Fruit fly (Drosophila melanogaster) whole organism, embryonic: ENCODE data around the gene Tcs6.

Experiments used
- Aef1 ChIP-seq: fragments of 200-800 bp; sonication (Bioruptor generic); IDR thresholded peaks from 3 replicates; pipeline ENCODE4 v1.3.6; 2022; ENCODE audit warnings: missing biosample characterization, missing genetic modification characterization
- Awh ChIP-seq: fragments of 200-800 bp; sonication (Bioruptor generic); IDR thresholded peaks from 2 replicates; pipeline ENCODE4, ENCODE4 v1.3.6; 2022; ENCODE audit warnings: missing biosample characterization, missing genetic modification characterization
- B-H1 ChIP-seq: fragments of 200-800 bp; sonication (Bioruptor generic); IDR thresholded peaks from 3 replicates; pipeline ENCODE4 v1.3.6; 2022; ENCODE audit warnings: missing biosample characterization, missing genetic modification characterization
- CG10147 ChIP-seq: fragments of 200-800 bp; sonication (Bioruptor generic); optimal IDR thresholded peaks from 2 replicates; lab custom pipeline; 2019; ENCODE audit warnings: missing biosample characterization, mild to moderate bottlenecking, missing genetic modification characterization, moderate library complexity
- CG10267 ChIP-seq: fragments of 200-800 bp; sonication (Bioruptor generic); optimal IDR thresholded peaks from 2 replicates; lab custom pipeline; 2018; ENCODE audit warnings: missing biosample characterization, mild to moderate bottlenecking, missing genetic modification characterization, moderate library complexity
- CG10959 ChIP-seq: fragments of 200-800 bp; sonication (Bioruptor generic); IDR thresholded peaks from 2 replicates; pipeline ENCODE4 v1.3.6; 2022; ENCODE audit warnings: missing biosample characterization, missing genetic modification characterization
- CG11398 ChIP-seq: fragments of 200-800 bp; sonication (Bioruptor generic); optimal IDR thresholded peaks from 2 replicates; lab custom pipeline; 2016; ENCODE audit warnings: missing biosample characterization, missing genetic modification characterization
- CG12391 ChIP-seq: fragments of 200-800 bp; sonication (Bioruptor generic); optimal IDR thresholded peaks from 3 replicates; lab custom pipeline; 2018; ENCODE audit warnings: missing biosample characterization, mild to moderate bottlenecking, missing genetic modification characterization, moderate library complexity
- CG12659 ChIP-seq: fragments of 200-800 bp; sonication (Bioruptor generic); optimal IDR thresholded peaks from 3 replicates; lab custom pipeline; 2017; ENCODE audit warnings: mild to moderate bottlenecking, missing biosample characterization, missing genetic modification reagents, missing genetic modification characterization
- CG12942 ChIP-seq: fragments of 200-800 bp; sonication (Bioruptor generic); optimal IDR thresholded peaks from 3 replicates; lab custom pipeline; 2016; ENCODE audit warnings: missing biosample characterization, missing genetic modification characterization
- CG16815 ChIP-seq: fragments of 200-800 bp; sonication (Bioruptor generic); optimal IDR thresholded peaks from 3 replicates; lab custom pipeline; 2017; ENCODE audit warnings: missing biosample characterization, mild to moderate bottlenecking, missing genetic modification characterization
- CG17912 ChIP-seq: fragments of 200-800 bp; sonication (Bioruptor generic); optimal IDR thresholded peaks from 2 replicates; lab custom pipeline; 2018; ENCODE audit warnings: missing biosample characterization, mild to moderate bottlenecking, missing genetic modification characterization
- CG18262 ChIP-seq: fragments of 200-800 bp; optimal IDR thresholded peaks from 3 replicates; lab custom pipeline; 2019; ENCODE audit warnings: missing biosample characterization, mild to moderate bottlenecking, missing genetic modification characterization, moderate library complexity
- CG18599 ChIP-seq: fragments of 200-800 bp; sonication (Bioruptor generic); optimal IDR thresholded peaks from 3 replicates; lab custom pipeline; 2017; ENCODE audit warnings: missing biosample characterization, missing genetic modification characterization, mild to moderate bottlenecking, moderate library complexity, missing genetic modification reagents
- CG2875 ChIP-seq: fragments of 200-800 bp; sonication (Bioruptor generic); optimal IDR thresholded peaks from 2 replicates; lab custom pipeline; 2017; ENCODE audit warnings: missing biosample characterization, mild to moderate bottlenecking, missing genetic modification characterization, missing genetic modification reagents
- CG3065 ChIP-seq: fragments of 200-800 bp; sonication (Bioruptor generic); optimal IDR thresholded peaks from 2 replicates; lab custom pipeline; 2016; ENCODE audit warnings: missing biosample characterization, missing genetic modification characterization
- CG33557 ChIP-seq: fragments of 200-800 bp; sonication (Bioruptor generic); optimal IDR thresholded peaks from 2 replicates; lab custom pipeline; 2019; ENCODE audit warnings: missing biosample characterization, mild to moderate bottlenecking, missing genetic modification characterization, moderate library complexity
- CG43689 ChIP-seq: fragments of 200-800 bp; sonication (Bioruptor generic); IDR thresholded peaks from 2 replicates; pipeline ENCODE4 v1.3.6; 2022; ENCODE audit warnings: missing biosample characterization, missing genetic modification characterization
- CG5180 ChIP-seq: fragments of 200-800 bp; sonication (Bioruptor generic); optimal IDR thresholded peaks from 3 replicates; lab custom pipeline; 2017; ENCODE audit warnings: missing biosample characterization, missing genetic modification characterization, mild to moderate bottlenecking, moderate library complexity, missing genetic modification reagents
- CG6254 ChIP-seq: fragments of 200-800 bp; sonication (Bioruptor generic); optimal IDR thresholded peaks from 3 replicates; lab custom pipeline; 2017; ENCODE audit warnings: mild to moderate bottlenecking, missing biosample characterization, missing genetic modification reagents, missing genetic modification characterization
- CG8944 ChIP-seq: fragments of 200-800 bp; sonication (Bioruptor generic); optimal IDR thresholded peaks from 3 replicates; lab custom pipeline; 2016; ENCODE audit warnings: missing biosample characterization, missing genetic modification characterization
- CoRest ChIP-seq: fragments of 200-800 bp; sonication (Bioruptor generic); optimal IDR thresholded peaks from 3 replicates; lab custom pipeline; 2018; ENCODE audit warnings: missing biosample characterization, mild to moderate bottlenecking, missing genetic modification characterization, moderate library complexity
- GATAe ChIP-seq: fragments of 200-800 bp; sonication (Bioruptor generic); conservative IDR thresholded peaks from 2 replicates; pipeline ENCODE4 v1.3.6; 2022; ENCODE audit warnings: missing biosample characterization, missing genetic modification characterization
- HLH4C ChIP-seq: fragments of 200-800 bp; sonication (Bioruptor generic); IDR thresholded peaks from 3 replicates; pipeline ENCODE4 v1.3.6; 2022; ENCODE audit warnings: missing biosample characterization, missing genetic modification characterization; ENCODE audit not compliant: partially characterized antibody
- Med ChIP-seq: fragments of 200-800 bp; sonication (Bioruptor generic); peaks from one replicate; lab custom pipeline; 2016; ENCODE audit warnings: missing biosample characterization, missing genetic modification characterization, mild to moderate bottlenecking, inconsistent platforms, moderate library complexity
- Sox102F ChIP-seq: fragments of 200-800 bp; sonication (Bioruptor generic); optimal IDR thresholded peaks from 2 replicates; lab custom pipeline; 2018; ENCODE audit warnings: missing biosample characterization, mild to moderate bottlenecking, missing genetic modification characterization, moderate library complexity
- Spps ChIP-seq: fragments of 200-800 bp; sonication (Bioruptor generic); optimal IDR thresholded peaks from 2 replicates; lab custom pipeline; 2018; ENCODE audit warnings: missing biosample characterization, mild to moderate bottlenecking, missing genetic modification characterization
- ap ChIP-seq: fragments of 200-800 bp; sonication (Bioruptor generic); IDR thresholded peaks from 2 replicates; pipeline ENCODE4 v1.3.6; 2022; ENCODE audit warnings: missing biosample characterization, missing genetic modification characterization
- chn ChIP-seq: fragments of 200-800 bp; sonication (Bioruptor generic); optimal IDR thresholded peaks from 2 replicates; lab custom pipeline; 2016; ENCODE audit warnings: missing biosample characterization, missing genetic modification characterization
- danr ChIP-seq: fragments of 200-800 bp; sonication (Bioruptor generic); IDR thresholded peaks from 2 replicates; pipeline ENCODE4 v1.3.6; 2022; ENCODE audit warnings: missing biosample characterization, missing genetic modification characterization
- dmrt11E ChIP-seq: fragments of 200-800 bp; sonication (Bioruptor generic); optimal IDR thresholded peaks from 3 replicates; lab custom pipeline; 2018; ENCODE audit warnings: missing biosample characterization, mild to moderate bottlenecking, missing genetic modification characterization, moderate library complexity
- fd96Cb ChIP-seq: fragments of 200-800 bp; sonication (Bioruptor generic); optimal IDR thresholded peaks from 2 replicates; lab custom pipeline; 2018; ENCODE audit warnings: missing biosample characterization, mild to moderate bottlenecking, missing genetic modification characterization, moderate library complexity
- gem ChIP-seq: fragments of 200-800 bp; sonication (Bioruptor generic); optimal IDR thresholded peaks from 2 replicates; lab custom pipeline; 2019; ENCODE audit warnings: missing biosample characterization, mild to moderate bottlenecking, missing genetic modification characterization, moderate library complexity
- grau ChIP-seq: fragments of 200-800 bp; optimal IDR thresholded peaks from 3 replicates; lab custom pipeline; 2019; ENCODE audit warnings: missing biosample characterization, mild to moderate bottlenecking, missing genetic modification characterization, moderate library complexity
- kni ChIP-seq: fragments of 200-800 bp; sonication (Bioruptor generic); optimal IDR thresholded peaks from 3 replicates; lab custom pipeline; 2017; ENCODE audit warnings: mild to moderate bottlenecking, missing biosample characterization, missing genetic modification reagents, missing genetic modification characterization
- lab ChIP-seq: fragments of 200-800 bp; sonication (Bioruptor generic); optimal IDR thresholded peaks from 3 replicates; lab custom pipeline; 2017; ENCODE audit warnings: missing biosample characterization, missing genetic modification characterization, mild to moderate bottlenecking, moderate library complexity, missing genetic modification reagents
- lmd ChIP-seq: fragments of 200-800 bp; sonication (Bioruptor generic); IDR thresholded peaks from 2 replicates; pipeline ENCODE4 v1.3.6; 2022; ENCODE audit warnings: missing biosample characterization, missing genetic modification characterization
- lola ChIP-seq, 3 experiments: fragments of >200 bp in 2 of 3; fragments of 200-800 bp in 1 of 3; sonication (Bioruptor generic) in 1 of 3; optimal IDR thresholded peaks; 2 replicates each; lab custom pipeline; 2017 to 2019; ENCODE audit warnings: missing biosample characterization in 3 of 3, missing genetic modification characterization in 3 of 3, mild to moderate bottlenecking in 1 of 3, moderate library complexity in 1 of 3
- odd ChIP-seq: fragments of 200-800 bp; sonication (Bioruptor generic); optimal IDR thresholded peaks from 2 replicates; lab custom pipeline; 2017; ENCODE audit warnings: missing biosample characterization, mild to moderate bottlenecking, missing genetic modification characterization
- onecut ChIP-seq: fragments of 200-800 bp; sonication (Bioruptor generic); IDR thresholded peaks from 2 replicates; pipeline ENCODE4 v1.3.6; 2022; ENCODE audit warnings: missing biosample characterization, missing genetic modification characterization
- org-1 ChIP-seq: fragments of 200-800 bp; sonication (Bioruptor generic); optimal IDR thresholded peaks from 2 replicates; lab custom pipeline; 2017; ENCODE audit warnings: missing biosample characterization, missing genetic modification characterization
- run ChIP-seq: fragments of 200-800 bp; sonication (Bioruptor generic); optimal IDR thresholded peaks from 3 replicates; lab custom pipeline; 2018; ENCODE audit warnings: missing biosample characterization, mild to moderate bottlenecking, missing genetic modification characterization
- tgo ChIP-seq: fragments of 200-800 bp; sonication (Bioruptor generic); IDR thresholded peaks from 3 replicates; pipeline ENCODE4 v1.3.6; 2022; ENCODE audit warnings: missing biosample characterization, missing genetic modification characterization
- tin ChIP-seq: fragments of 200-800 bp; sonication (Bioruptor generic); optimal IDR thresholded peaks from 3 replicates; lab custom pipeline; 2016; ENCODE audit warnings: missing biosample characterization, missing genetic modification characterization
- tna ChIP-seq: fragments of 200-800 bp; sonication (Bioruptor generic); IDR thresholded peaks from 2 replicates; pipeline ENCODE4 v1.3.6; 2022; ENCODE audit warnings: missing biosample characterization, missing genetic modification characterization; ENCODE audit not compliant: partially characterized antibody
- tup ChIP-seq: fragments of 200-800 bp; sonication (Bioruptor generic); optimal IDR thresholded peaks from 2 replicates; lab custom pipeline; 2016; ENCODE audit warnings: missing biosample characterization, mild to moderate bottlenecking, missing genetic modification characterization, moderate library complexity
- wor ChIP-seq: fragments of 200-800 bp; sonication (Bioruptor generic); IDR thresholded peaks from 2 replicates; pipeline ENCODE4 v1.3.6; 2022; ENCODE audit warnings: missing biosample characterization, missing genetic modification characterization
- zfh1 ChIP-seq: fragments of 200-800 bp; sonication (Bioruptor generic); IDR thresholded peaks from 3 replicates; pipeline ENCODE4 v1.3.6; 2022; ENCODE audit warnings: missing biosample characterization, missing genetic modification characterization

Gene Tcs6

DNA sequence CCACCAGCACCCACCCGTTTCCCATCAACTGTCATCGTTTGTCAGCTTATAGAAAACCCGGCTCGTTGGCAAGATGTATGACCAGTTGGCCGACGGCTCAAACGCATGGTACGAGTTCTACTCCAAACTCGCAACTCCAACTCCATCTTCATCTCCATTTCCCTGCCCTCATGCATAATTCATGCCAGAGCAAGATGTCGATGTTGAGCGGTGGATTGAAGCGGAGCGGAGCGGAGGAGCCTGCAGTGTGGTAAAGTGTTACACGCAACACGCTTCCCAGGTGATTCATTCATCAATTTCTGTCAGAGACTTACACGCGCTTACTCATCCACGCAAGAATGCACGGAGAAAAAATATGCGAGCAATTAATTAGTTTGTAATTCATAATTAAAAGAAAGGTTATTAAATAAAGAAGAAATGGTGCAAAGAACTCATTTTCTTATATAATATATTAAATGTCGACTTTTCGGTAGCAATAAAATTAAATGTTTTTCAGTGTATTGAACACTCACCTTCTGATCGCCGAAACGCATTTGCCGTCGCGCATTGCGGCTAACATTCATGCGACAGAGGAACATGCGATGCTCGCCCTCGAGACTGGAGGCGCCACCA, 23.5 kb upstream of the Tcs6 start (continued):
- peak; percentile 11 for TF ChIP-seq CG12942 (GFP tag; lab: Kevin White, UChicago)
- TF ChIP-seq CG6254 (GFP tag; lab: Kevin White, UChicago) = peak; percentile 73
- peak; percentile 52; the same call in 2 of the 3 replicates for TF ChIP-seq tgo
- peak; percentile 33; the same call in 1 of the 2 replicates for TF ChIP-seq lmd (GFP tag; lab: Robert Waterston, UW)
- no peak for TF ChIP-seq CG11398 (GFP tag; lab: Kevin White, UChicago)
- peak; percentile 71; the same call in 1 of the 2 replicates for TF ChIP-seq Awh (GFP tag; lab: Robert Waterston, UW)
- no peak for TF ChIP-seq tup (GFP tag; lab: Kevin White, UChicago)
- TF ChIP-seq CG12659 (GFP tag; lab: Kevin White, UChicago) = no peak
- peak; percentile 78 for TF ChIP-seq gem (tag; lab: Kevin White, UChicago)
- TF ChIP-seq ap (GFP tag; lab: Robert Waterston, UW) = 0 out of 2 replicates have a peak, but pooled peaks have one; percentile 18
- no peak for TF ChIP-seq run (tag; lab: Kevin White, UChicago)
- TF ChIP-seq wor = peak; percentile 41; the same call in 1 of the 2 replicates
- TF ChIP-seq tna = no peak
- peak; percentile 62 for TF ChIP-seq Spps
- TF ChIP-seq B-H1 = peak; percentile 47; the same call in 1 of the 3 replicates
- no peak for TF ChIP-seq Aef1
- TF ChIP-seq CG33557 (GFP tag; lab: Kevin White, UChicago) = peak; percentile 23
- TF ChIP-seq CG10267 (tag; lab: Kevin White, UChicago) = peak; percentile 65
- TF ChIP-seq Sox102F = peak; percentile 73
- TF ChIP-seq CG12391 = peak; percentile 70
- peak; percentile 3 for TF ChIP-seq odd
- TF ChIP-seq CG18262 (tag; lab: Kevin White, UChicago) = peak; percentile 78
- no peak for TF ChIP-seq CG17912 (GFP tag; lab: Kevin White, UChicago)
- TF ChIP-seq chn (GFP tag; lab: Kevin White, UChicago) = peak; percentile 0
- TF ChIP-seq GATAe = no peak
- peak; percentile 24 for TF ChIP-seq CG18599
- peak; percentile 27 for TF ChIP-seq kni (GFP tag; lab: Kevin White, UChicago)
- TF ChIP-seq CoRest (tag; lab: Kevin White, UChicago) = peak; percentile 41
- TF ChIP-seq dmrt11E = peak; percentile 77
- peak; percentile 48 for TF ChIP-seq grau
- peak; percentile 42; the same call in 1 of the 2 replicates for TF ChIP-seq onecut (GFP tag; lab: Robert Waterston, UW)
- peak; percentile 51 for TF ChIP-seq lab (GFP tag; lab: Kevin White, UChicago)
- peak; percentile 45 for TF ChIP-seq tin (GFP tag; lab: Kevin White, UChicago)
- TF ChIP-seq danr (GFP tag; lab: Robert Waterston, UW) = 0 out of 2 replicates have a peak, but pooled peaks have one; percentile 31
- TF ChIP-seq CG5180 = peak; percentile 26
- peak; percentile 4 for TF ChIP-seq org-1
- TF ChIP-seq CG3065 = no peak
- TF ChIP-seq lola (GFP tag; optimal IDR thresholded peaks at IDR 0.05; lab: Kevin White, UChicago) = peak in 1 of 3 experiments; percentile 79
- peak; percentile 19 for TF ChIP-seq CG2875 (GFP tag; lab: Kevin White, UChicago)
- peak; percentile 45 for TF ChIP-seq CG16815 (GFP tag; lab: Kevin White, UChicago)
- peak; percentile 75 for TF ChIP-seq zfh1 (GFP tag; lab: Robert Waterston, UW)
- no peak for TF ChIP-seq HLH4C (GFP tag; lab: Robert Waterston, UW)
- TF ChIP-seq CG10959 (GFP tag; lab: Robert Waterston, UW) = peak; percentile 35; the same call in 1 of the 2 replicates
- TF ChIP-seq CG43689 = no peak
- no peak for TF ChIP-seq CG10147 (GFP tag; lab: Kevin White, UChicago)
- TF ChIP-seq fd96Cb (tag; lab: Kevin White, UChicago) = peak; percentile 65
- no peak for TF ChIP-seq Med (GFP tag; lab: Kevin White, UChicago)
- no peak for TF ChIP-seq CG8944 (GFP tag; lab: Kevin White, UChicago)
